Worm (Caenorhabditis elegans) whole organism, late embryonic: Measurements from ENCODE around the gene srbc-44.

ENCODE experiments used
- C38D4.7 ChIP-seq: fragments of 200-800 bp; sonication (Bioruptor generic); optimal IDR thresholded peaks from 2 replicates; lab custom pipeline; 2018; ENCODE audit warnings: mild to moderate bottlenecking, missing genetic modification characterization, moderate library complexity, missing compliant biosample characterization
- ama-1 ChIP-seq: fragments of 150-350 bp; optimal IDR thresholded peaks from 2 replicates; lab custom pipeline; 2014
- ceh-30 ChIP-seq: fragments of 150-350 bp; optimal IDR thresholded peaks from 2 replicates; lab custom pipeline; 2014; ENCODE audit warnings: missing biosample characterization, missing genetic modification characterization
- ceh-31 ChIP-seq: sonication (generic microtip); optimal IDR thresholded peaks from 2 replicates; lab custom pipeline; 2016; ENCODE audit warnings: missing genetic modification characterization, missing compliant biosample characterization
- sox-4 ChIP-seq: sonication (generic microtip); optimal IDR thresholded peaks from 2 replicates; lab custom pipeline; 2017; ENCODE audit warnings: mild to moderate bottlenecking, missing genetic modification characterization, inconsistent platforms, missing compliant biosample characterization

DNA sequence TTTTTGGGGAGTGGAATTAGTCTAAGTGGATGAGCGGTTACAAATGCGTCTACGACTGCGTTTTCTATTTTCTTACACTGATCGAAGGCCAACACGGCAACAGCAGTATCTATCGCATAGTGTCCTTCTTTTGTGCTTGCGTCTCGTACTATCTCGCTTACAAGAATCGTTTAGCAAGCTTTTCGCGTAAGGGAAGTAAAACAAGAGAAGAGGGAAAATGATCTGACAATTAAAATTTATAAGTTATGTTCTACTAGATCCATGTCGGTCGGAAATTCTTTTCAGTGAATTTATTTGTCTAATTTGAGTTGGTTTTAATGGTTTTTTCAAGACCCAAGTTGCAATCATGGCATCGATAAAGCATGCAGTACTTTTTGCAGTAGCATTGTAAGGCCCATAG, 1.3 kb downstream of the srbc-44 start, which contains the start of gene fkb-4:
- no peak for TF ChIP-seq sox-4 (tag; lab: Kevin White, UChicago)
- TF ChIP-seq ama-1 (lab: Kevin White, UChicago): no peak
- no peak for TF ChIP-seq ceh-31
- no peak for TF ChIP-seq C38D4.7 (GFP tag; lab: Kevin White, UChicago)
- TF ChIP-seq ceh-30 (tag; lab: Kevin White, UChicago): no peak
